Fruit fly (Drosophila melanogaster): ENCODE results near the gene CG15021.
A peak's percentile ranks its signal among the peaks of the same experiment; 100 is the strongest.

CG15021 gene

DNA sequence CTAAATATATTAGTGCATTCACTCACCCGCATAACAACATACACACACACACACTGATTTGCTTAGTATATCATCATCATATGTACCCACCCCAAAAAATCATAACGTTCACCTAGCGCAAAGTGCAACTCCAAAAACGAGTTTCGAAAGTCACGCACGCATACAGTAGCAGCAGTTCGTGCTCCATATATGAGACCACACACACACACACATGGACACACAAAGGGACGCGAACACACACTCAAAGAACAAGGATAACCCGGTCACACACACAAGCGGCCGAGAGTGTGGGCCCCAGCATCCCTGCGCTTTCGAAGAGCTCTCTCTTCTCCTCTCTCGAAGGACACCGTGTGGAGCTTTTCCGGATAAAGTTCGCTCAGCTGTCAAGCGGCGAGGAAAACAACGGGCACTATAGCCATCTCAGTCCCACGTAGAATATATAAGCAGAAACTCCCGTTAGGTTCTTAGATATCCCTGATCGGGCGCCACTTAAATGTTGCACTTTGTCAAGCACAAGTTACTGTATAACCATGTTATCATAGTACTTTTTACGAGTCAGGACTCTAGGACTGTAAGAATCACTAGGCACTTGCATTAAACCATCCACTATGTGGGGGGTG, 5.3 kb upstream of the CG15021 start:
- TF ChIP-seq kay (GFP tag; ENCODE audit: borderline replicate concordance) (no peak), CG33017 (tag; optimal IDR thresholded peaks at IDR 0.05) (no peak), Crg-1 (GFP tag; optimal IDR thresholded peaks at IDR 0.05) (no peak), Hr96 (GFP tag; optimal IDR thresholded peaks at IDR 0.05) (no peak), CG1620 (GFP tag; optimal IDR thresholded peaks at IDR 0.05) (no peak), CG14711 (tag; optimal IDR thresholded peaks at IDR 0.05) (no peak), CG7101 (tag; optimal IDR thresholded peaks at IDR 0.05) (no peak), Clk (GFP tag; optimal IDR thresholded peaks at IDR 0.05) (no peak), cic (GFP tag; optimal IDR thresholded peaks at IDR 0.05) (no peak), tj (GFP tag; optimal IDR thresholded peaks at IDR 0.05) (no peak), CG11617 (GFP tag; optimal IDR thresholded peaks at IDR 0.05) (no peak), bab1 (GFP tag; optimal IDR thresholded peaks at IDR 0.05) (no peak), CG7045 (GFP tag; optimal IDR thresholded peaks at IDR 0.05) (no peak), Mnt (GFP tag; optimal IDR thresholded peaks at IDR 0.05) (no peak), cnc (optimal IDR thresholded peaks at IDR 0.05) (no peak), CG5204 (GFP tag; optimal IDR thresholded peaks at IDR 0.05) (no peak), toe (GFP tag; optimal IDR thresholded peaks at IDR 0.05) (no peak), pad (GFP tag; optimal IDR thresholded peaks at IDR 0.05) (no peak)

dm6 chr3L:4440153-4440552, 3.6 kb downstream of the CG15021 start:
- no peak for TF ChIP-seq Mnt (GFP tag; optimal IDR thresholded peaks at IDR 0.05)
- TF ChIP-seq CG11617 (GFP tag; optimal IDR thresholded peaks at IDR 0.05), result no peak
- TF ChIP-seq tj (GFP tag; optimal IDR thresholded peaks at IDR 0.05), result no peak
- TF ChIP-seq Hr96 (GFP tag; optimal IDR thresholded peaks at IDR 0.05), result no peak
- no peak for TF ChIP-seq CG12768 (GFP tag; optimal IDR thresholded peaks at IDR 0.05)
- no peak for TF ChIP-seq cnc (optimal IDR thresholded peaks at IDR 0.05)
- no peak for TF ChIP-seq cic (GFP tag; optimal IDR thresholded peaks at IDR 0.05)
- no peak for TF ChIP-seq Clk (GFP tag; optimal IDR thresholded peaks at IDR 0.05)
- TF ChIP-seq CG14711 (tag; optimal IDR thresholded peaks at IDR 0.05), result no peak

DNA sequence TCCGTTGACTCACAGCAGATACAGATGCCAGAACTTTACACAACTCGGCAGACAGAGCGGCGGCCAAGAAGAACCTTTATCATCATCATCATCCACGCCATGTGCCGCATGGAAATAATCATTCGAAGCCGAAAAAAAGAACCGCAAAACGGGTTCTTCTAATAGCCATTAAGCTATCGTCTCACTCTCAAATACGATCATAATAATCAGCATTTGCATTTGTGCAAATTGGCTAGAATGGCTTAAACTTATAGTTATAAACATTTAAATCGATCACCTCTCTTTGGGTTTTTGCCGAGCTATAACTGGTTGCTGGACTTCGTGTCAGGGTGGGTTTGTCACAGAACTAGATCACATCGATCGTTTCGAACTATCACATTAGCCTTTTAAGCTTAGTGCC, 5.6 kb downstream of the CG15021 start:
- TF ChIP-seq toe (GFP tag; optimal IDR thresholded peaks at IDR 0.05) (no peak), CG11617 (GFP tag; optimal IDR thresholded peaks at IDR 0.05) (no peak), pad (GFP tag; optimal IDR thresholded peaks at IDR 0.05) (no peak), cic (GFP tag; optimal IDR thresholded peaks at IDR 0.05) (no peak), kay (GFP tag; ENCODE audit: borderline replicate concordance) (no peak), Clk (GFP tag; optimal IDR thresholded peaks at IDR 0.05) (no peak), CG14711 (tag; optimal IDR thresholded peaks at IDR 0.05) (no peak), CG5204 (GFP tag; optimal IDR thresholded peaks at IDR 0.05) (no peak), CG7101 (tag; optimal IDR thresholded peaks at IDR 0.05) (no peak), CG1620 (GFP tag; optimal IDR thresholded peaks at IDR 0.05) (no peak), cnc (optimal IDR thresholded peaks at IDR 0.05) (no peak), CG33017 (tag; optimal IDR thresholded peaks at IDR 0.05) (no peak), Mnt (GFP tag; optimal IDR thresholded peaks at IDR 0.05) (no peak), Hr96 (GFP tag; optimal IDR thresholded peaks at IDR 0.05) (no peak), CG7045 (GFP tag; optimal IDR thresholded peaks at IDR 0.05) (no peak), ovo (GFP tag; optimal IDR thresholded peaks at IDR 0.05) (no peak), bab1 (GFP tag; optimal IDR thresholded peaks at IDR 0.05) (no peak), CG12768 (GFP tag; optimal IDR thresholded peaks at IDR 0.05) (no peak)

dm6 chr3L:4445824-4446223, 9.3 kb downstream of the CG15021 start:
- no peak for TF ChIP-seq CG12768 (GFP tag; optimal IDR thresholded peaks at IDR 0.05)
- TF ChIP-seq CG33017 (tag; optimal IDR thresholded peaks at IDR 0.05), result no peak
- TF ChIP-seq CG5204 (GFP tag; optimal IDR thresholded peaks at IDR 0.05), result no peak
- TF ChIP-seq pad (GFP tag; optimal IDR thresholded peaks at IDR 0.05), result no peak
- TF ChIP-seq kay (GFP tag; ENCODE audit: borderline replicate concordance), result peak; percentile 27
- no peak for TF ChIP-seq CG1620 (GFP tag; optimal IDR thresholded peaks at IDR 0.05)

- TF ChIP-seq pad (GFP tag; optimal IDR thresholded peaks at IDR 0.05) (no peak), cic (GFP tag; optimal IDR thresholded peaks at IDR 0.05) (no peak)
Observed at dm6 chr3L:4446273-4446672, 9.8 kb downstream of the CG15021 start, which contains the start of gene CG12607. TSS of gene CG12607 (plus strand) at chr3L:4446573.

DNA sequence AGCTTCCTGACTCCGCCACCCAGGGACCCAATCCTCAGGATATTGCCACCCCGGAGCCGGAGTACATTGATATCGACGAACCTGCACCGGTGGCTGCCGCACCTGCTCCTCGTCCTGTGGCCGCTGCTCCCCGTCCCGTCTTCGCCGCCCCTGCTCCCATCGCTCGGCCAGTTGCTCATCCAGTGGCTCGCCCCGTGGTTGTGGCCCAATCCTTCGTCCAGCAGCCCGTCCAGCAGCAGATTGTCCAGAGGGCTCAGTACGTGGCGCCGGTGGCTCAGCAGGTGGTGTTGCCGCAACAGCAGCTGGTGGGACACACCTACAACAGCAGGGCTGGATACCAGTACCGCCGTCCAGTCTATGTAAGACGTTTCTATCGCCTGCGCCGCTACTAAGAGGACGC, 10.7 kb downstream of the CG15021 start:
- TF ChIP-seq ovo (GFP tag; optimal IDR thresholded peaks at IDR 0.05) (no peak), kay (GFP tag; ENCODE audit: borderline replicate concordance) (no peak), CG33017 (tag; optimal IDR thresholded peaks at IDR 0.05) (no peak), CG11617 (GFP tag; optimal IDR thresholded peaks at IDR 0.05) (no peak), CG1620 (GFP tag; optimal IDR thresholded peaks at IDR 0.05) (no peak), CG7045 (GFP tag; optimal IDR thresholded peaks at IDR 0.05) (no peak), CG14711 (tag; optimal IDR thresholded peaks at IDR 0.05) (no peak), CG12768 (GFP tag; optimal IDR thresholded peaks at IDR 0.05) (no peak), tj (GFP tag; optimal IDR thresholded peaks at IDR 0.05) (no peak), Clk (GFP tag; optimal IDR thresholded peaks at IDR 0.05) (no peak), pad (GFP tag; optimal IDR thresholded peaks at IDR 0.05) (no peak), Hr96 (GFP tag; optimal IDR thresholded peaks at IDR 0.05) (no peak), CG7101 (tag; optimal IDR thresholded peaks at IDR 0.05) (no peak), bab1 (GFP tag; optimal IDR thresholded peaks at IDR 0.05) (no peak), cic (GFP tag; optimal IDR thresholded peaks at IDR 0.05) (no peak), toe (GFP tag; optimal IDR thresholded peaks at IDR 0.05) (no peak)

DNA sequence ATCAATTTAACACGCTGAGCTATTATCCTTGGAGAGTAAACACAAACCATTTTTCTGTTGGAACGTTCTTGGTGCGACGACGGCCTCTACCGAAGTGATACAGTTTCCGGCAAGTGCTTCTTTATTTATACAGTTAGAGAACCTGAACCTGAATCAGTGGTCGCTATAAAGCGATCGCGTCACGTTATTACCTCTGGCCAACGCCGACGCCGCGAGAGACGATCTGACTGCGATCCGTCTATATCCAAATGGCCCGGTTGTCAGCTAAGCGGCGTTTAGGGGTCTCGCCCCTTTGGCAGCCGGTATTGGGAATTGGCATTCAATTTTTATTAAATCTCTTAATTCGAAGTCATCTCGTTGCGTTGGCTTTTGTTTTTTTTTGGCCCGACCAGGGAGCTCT, 21.5 kb downstream of the CG15021 start, which contains the start of gene CG11345:
Gene CG11345 (minus strand): TSS at position 101 of the 400 bp plus-strand sequence.
- TF ChIP-seq CG14711 (tag; optimal IDR thresholded peaks at IDR 0.05), result no peak
- no peak for TF ChIP-seq toe (GFP tag; optimal IDR thresholded peaks at IDR 0.05)
- TF ChIP-seq cic (GFP tag; optimal IDR thresholded peaks at IDR 0.05), result no peak
- TF ChIP-seq pad (GFP tag; optimal IDR thresholded peaks at IDR 0.05), result no peak
- no peak for TF ChIP-seq Crg-1 (GFP tag; optimal IDR thresholded peaks at IDR 0.05)
- TF ChIP-seq CG5204 (GFP tag; optimal IDR thresholded peaks at IDR 0.05), result no peak
- no peak for TF ChIP-seq tj (GFP tag; optimal IDR thresholded peaks at IDR 0.05)
- TF ChIP-seq Clk (GFP tag; optimal IDR thresholded peaks at IDR 0.05), result no peak
- TF ChIP-seq kay (GFP tag; ENCODE audit: borderline replicate concordance), result no peak
- TF ChIP-seq CG11617 (GFP tag; optimal IDR thresholded peaks at IDR 0.05), result no peak
- no peak for TF ChIP-seq Mnt (GFP tag; optimal IDR thresholded peaks at IDR 0.05)
- TF ChIP-seq CG1620 (GFP tag; optimal IDR thresholded peaks at IDR 0.05), result no peak
- TF ChIP-seq ovo (GFP tag; optimal IDR thresholded peaks at IDR 0.05), result no peak
- no peak for TF ChIP-seq CG7045 (GFP tag; optimal IDR thresholded peaks at IDR 0.05)
- TF ChIP-seq CG12768 (GFP tag; optimal IDR thresholded peaks at IDR 0.05), result no peak
- no peak for TF ChIP-seq cnc (optimal IDR thresholded peaks at IDR 0.05)
- TF ChIP-seq CG33017 (tag; optimal IDR thresholded peaks at IDR 0.05), result no peak
